Worm (Caenorhabditis elegans): ENCODE results near the gene Y71H2AM.11.

Y71H2AM.11 gene

DNA sequence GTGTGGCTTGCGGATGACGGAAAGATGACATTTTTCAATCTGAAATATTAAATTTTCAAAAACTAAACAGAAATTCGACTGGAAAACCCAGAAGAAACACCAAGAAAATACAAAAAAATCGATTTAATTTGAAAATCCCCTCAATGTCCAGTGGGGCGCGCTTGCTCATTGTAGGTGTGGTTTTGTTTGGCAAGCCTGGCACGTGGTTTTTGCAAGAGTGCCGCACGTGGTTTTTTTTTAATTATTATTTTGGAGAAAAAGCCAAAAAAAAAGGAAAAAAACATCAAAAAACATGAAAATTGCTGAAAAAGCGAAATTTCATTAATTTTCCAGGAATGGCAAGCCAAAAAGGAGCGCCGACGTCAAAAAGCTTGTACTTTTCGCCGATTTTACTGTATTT lies 43.7 kb upstream of the Y71H2AM.11 start, which contains the start of gene swsn-3 (continued):
- TF ChIP-seq zfh-2 (GFP tag; conservative IDR thresholded peaks at IDR 0.05) (no peak), madf-3 (GFP tag; IDR thresholded peaks at IDR 0.05) (0 out of 2 replicates have a peak, but pooled peaks have one; percentile 37), attf-5 (GFP tag; optimal IDR thresholded peaks at IDR 0.05) (peak; percentile 99), let-526 (GFP tag; IDR thresholded peaks at IDR 0.05) (0 out of 2 replicates have a peak, but pooled peaks have one; percentile 15), Y95B8A.8 (GFP tag; IDR thresholded peaks at IDR 0.05) (no peak), ztf-28 (GFP tag; IDR thresholded peaks at IDR 0.05) (no peak), sdz-38 (tag; optimal IDR thresholded peaks at IDR 0.05) (no peak), hlh-26 (GFP tag; conservative IDR thresholded peaks at IDR 0.05) (no peak), lsy-27 (tag; optimal IDR thresholded peaks at IDR 0.05; ENCODE audit: borderline replicate concordance, insufficient read depth) (peak; percentile 72), pbrm-1 (GFP tag; IDR thresholded peaks at IDR 0.05) (peak; percentile 86), atf-7 (tag; optimal IDR thresholded peaks at IDR 0.05) (peak; percentile 7), lin-54 (GFP tag; optimal IDR thresholded peaks at IDR 0.05) (peak; percentile 86), ceh-100 (GFP tag; IDR thresholded peaks at IDR 0.05) (peak; percentile 82), K11D2.4 (GFP tag; IDR thresholded peaks at IDR 0.05) (peak; percentile 60; the same call in 1 of the 2 replicates), K12H6.12 (tag; optimal IDR thresholded peaks at IDR 0.05) (peak; percentile 55), snpc-1.1 (tag; optimal IDR thresholded peaks at IDR 0.05; ENCODE audit: insufficient read depth) (peak; percentile 68), F39B2.1 (GFP tag; IDR thresholded peaks at IDR 0.05) (no peak), efl-1 (GFP tag; optimal IDR thresholded peaks at IDR 0.05) (peak; percentile 50), nfya-2 (GFP tag; IDR thresholded peaks at IDR 0.05) (no peak), F49E8.2 (tag; optimal IDR thresholded peaks at IDR 0.05; ENCODE audit: insufficient read depth) (peak; percentile 73), nhr-80 (tag; optimal IDR thresholded peaks at IDR 0.05) (peak; percentile 43), mcd-1 (GFP tag; IDR thresholded peaks at IDR 0.05) (peak; percentile 97), nhr-90 (tag; optimal IDR thresholded peaks at IDR 0.05) (no peak), C17E4.6 (GFP tag; IDR thresholded peaks at IDR 0.05) (peak; percentile 68), madf-10 (tag; optimal IDR thresholded peaks at IDR 0.05) (peak; percentile 13), Y67H2A.10 (GFP tag; conservative IDR thresholded peaks at IDR 0.05) (peak; percentile 79), nfyb-1 (GFP tag; IDR thresholded peaks at IDR 0.05) (peak; percentile 77), ztf-26 (tag; optimal IDR thresholded peaks at IDR 0.05) (peak; percentile 53), D2030.7 (GFP tag; IDR thresholded peaks at IDR 0.05) (peak; percentile 79), athp-1 (tag; optimal IDR thresholded peaks at IDR 0.05) (peak; percentile 95), F57A8.1 (GFP tag; optimal IDR thresholded peaks at IDR 0.05) (no peak), Y53F4B.3 (GFP tag; IDR thresholded peaks at IDR 0.05) (0 out of 2 replicates have a peak, but pooled peaks have one; percentile 15), nfya-1 (tag; optimal IDR thresholded peaks at IDR 0.05; ENCODE audit: borderline replicate concordance, insufficient read depth) (no peak), B0336.3 (GFP tag; IDR thresholded peaks at IDR 0.05) (peak; percentile 73), ztf-3 (GFP tag; optimal IDR thresholded peaks at IDR 0.05) (no peak), snpc-1.3 (tag; optimal IDR thresholded peaks at IDR 0.05; ENCODE audit: insufficient read depth) (peak; percentile 75), ZK185.1 (tag; optimal IDR thresholded peaks at IDR 0.05; ENCODE audit: poor library complexity, severe bottlenecking) (no peak), egl-44 (GFP tag; IDR thresholded peaks at IDR 0.05) (no peak), rpc-1 (optimal IDR thresholded peaks at IDR 0.05) (peak; percentile 47), rpc-1 (tag; optimal IDR thresholded peaks at IDR 0.05) (peak; percentile 1), fkh-3 (tag; optimal IDR thresholded peaks at IDR 0.05) (no peak), egrh-3 (GFP tag; IDR thresholded peaks at IDR 0.05) (0 out of 2 replicates have a peak, but pooled peaks have one; percentile 14), somi-1 (GFP tag; optimal IDR thresholded peaks at IDR 0.05) (no peak), lin-35 (GFP tag; optimal IDR thresholded peaks at IDR 0.05) (peak in 1 of 3 experiments; percentile 89), mes-4 (tag; optimal IDR thresholded peaks at IDR 0.05) (no peak)

Data from whole organism, young adult.